Fruit fly (Drosophila melanogaster): ENCODE results near the gene Dhod.

DNA sequence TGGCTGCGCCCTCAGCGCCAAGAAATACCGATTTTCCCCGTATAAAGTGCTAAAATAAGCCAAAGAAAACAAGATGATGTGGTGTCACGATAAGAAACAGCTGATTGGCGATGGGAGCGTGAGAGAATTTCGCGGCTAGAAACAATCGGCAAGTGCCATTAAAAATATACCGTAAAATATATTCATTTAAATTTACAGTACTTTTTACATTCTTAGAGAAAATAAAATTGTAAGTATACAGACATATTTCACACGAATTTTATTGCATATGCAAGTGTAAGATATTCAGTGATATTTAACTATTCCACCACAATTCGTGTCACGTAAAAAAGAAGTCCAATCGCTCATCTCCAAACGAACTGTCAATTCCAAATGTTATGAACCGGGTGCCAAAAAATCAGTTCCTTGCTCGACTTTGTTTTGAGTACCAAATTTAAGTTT lies 23.9 kb upstream of the Dhod start, which contains the start of the genes Unc50, CG11755 and CG8043:
- TF ChIP-seq CG8478 (optimal IDR thresholded peaks at IDR 0.05) (no peak), CTCF (optimal IDR thresholded peaks at IDR 0.05) (no peak)
